Fruit fly (Drosophila melanogaster) whole organism, embryonic: ENCODE measurements around the gene Bacc.

Experiments
- Awh ChIP-seq: fragments of 200-800 bp; sonication (Bioruptor generic); IDR thresholded peaks from 2 replicates; pipeline ENCODE4, ENCODE4 v1.3.6; 2022; ENCODE audit warnings: missing biosample characterization, missing genetic modification characterization
- B-H2 ChIP-seq: fragments of 200-800 bp; sonication (Bioruptor generic); optimal IDR thresholded peaks from 2 replicates; lab custom pipeline; 2018; ENCODE audit warnings: missing biosample characterization, mild to moderate bottlenecking, missing genetic modification characterization
- CG11504 ChIP-seq: fragments of 200-800 bp; sonication (Bioruptor generic); optimal IDR thresholded peaks from 3 replicates; lab custom pipeline; 2019; ENCODE audit warnings: missing biosample characterization, mild to moderate bottlenecking, missing genetic modification characterization, moderate library complexity
- CG11723 ChIP-seq: fragments of 200-800 bp; sonication (Bioruptor generic); optimal IDR thresholded peaks from 2 replicates; lab custom pipeline; 2017; ENCODE audit warnings: missing biosample characterization, mild to moderate bottlenecking, missing genetic modification characterization
- CG12155 ChIP-seq: fragments of 200-800 bp; sonication (Bioruptor generic); optimal IDR thresholded peaks from 3 replicates; lab custom pipeline; 2016; ENCODE audit warnings: missing biosample characterization, missing genetic modification characterization
- CG13287 ChIP-seq: fragments of 200-800 bp; sonication (Bioruptor generic); IDR thresholded peaks from 2 replicates; pipeline ENCODE4 v1.3.6; 2022; ENCODE audit warnings: missing biosample characterization, missing genetic modification characterization; ENCODE audit not compliant: partially characterized antibody
- CG13424 ChIP-seq: fragments of 200-800 bp; sonication (Bioruptor generic); optimal IDR thresholded peaks from 2 replicates; lab custom pipeline; 2019; ENCODE audit warnings: missing biosample characterization, mild to moderate bottlenecking, missing genetic modification characterization, moderate library complexity
- CG1529 ChIP-seq: fragments of 200-800 bp; sonication (Bioruptor generic); optimal IDR thresholded peaks from 3 replicates; lab custom pipeline; 2018; ENCODE audit warnings: missing biosample characterization, missing genetic modification characterization
- CG1603 ChIP-seq: fragments of 200-800 bp; sonication (Bioruptor generic); optimal IDR thresholded peaks from 2 replicates; lab custom pipeline; 2019; ENCODE audit warnings: missing biosample characterization, mild to moderate bottlenecking, missing genetic modification characterization, moderate library complexity
- CG16813 ChIP-seq: fragments of 200-800 bp; sonication (Bioruptor generic); IDR thresholded peaks from 3 replicates; pipeline ENCODE4 v1.3.6; 2022; ENCODE audit warnings: missing biosample characterization, missing genetic modification characterization; ENCODE audit not compliant: partially characterized antibody
- CG17361 ChIP-seq: fragments of 200-800 bp; sonication (Bioruptor generic); IDR thresholded peaks from 3 replicates; pipeline ENCODE4 v1.3.6; 2022; ENCODE audit warnings: missing biosample characterization, missing genetic modification characterization
- CG2678 ChIP-seq: fragments of 200-800 bp; sonication (Bioruptor generic); optimal IDR thresholded peaks from 3 replicates; lab custom pipeline; 2019; ENCODE audit warnings: missing biosample characterization, mild to moderate bottlenecking, missing genetic modification characterization, moderate library complexity
- CG2889 ChIP-seq: fragments of 200-800 bp; sonication (Bioruptor generic); IDR thresholded peaks from 3 replicates; pipeline ENCODE4 v1.3.6; 2022; ENCODE audit warnings: missing biosample characterization, missing genetic modification characterization
- CG32767 ChIP-seq: fragments of 200-800 bp; sonication (Bioruptor generic); IDR thresholded peaks from 2 replicates; pipeline ENCODE4 v1.3.6; 2022; ENCODE audit warnings: missing biosample characterization, missing genetic modification characterization
- CG33557 ChIP-seq: fragments of 200-800 bp; sonication (Bioruptor generic); optimal IDR thresholded peaks from 2 replicates; lab custom pipeline; 2019; ENCODE audit warnings: missing biosample characterization, mild to moderate bottlenecking, missing genetic modification characterization, moderate library complexity
- CG3847 ChIP-seq: fragments of 200-800 bp; sonication (Bioruptor generic); IDR thresholded peaks from 2 replicates; pipeline ENCODE4 v1.3.6; 2022; ENCODE audit warnings: missing biosample characterization, missing genetic modification characterization
- CG4360 ChIP-seq: fragments of 200-800 bp; sonication (Bioruptor generic); IDR thresholded peaks from 2 replicates; pipeline ENCODE4 v1.3.6; 2022; ENCODE audit warnings: missing biosample characterization, missing genetic modification characterization
- CG4854 ChIP-seq: fragments of 200-800 bp; sonication (Bioruptor generic); optimal IDR thresholded peaks from 2 replicates; lab custom pipeline; 2016; ENCODE audit warnings: missing biosample characterization, missing genetic modification characterization, inconsistent platforms
- CG6254 ChIP-seq: fragments of 200-800 bp; sonication (Bioruptor generic); optimal IDR thresholded peaks from 3 replicates; lab custom pipeline; 2017; ENCODE audit warnings: mild to moderate bottlenecking, missing biosample characterization, missing genetic modification reagents, missing genetic modification characterization
- CG7271 ChIP-seq: fragments of 200-800 bp; sonication (Bioruptor generic); optimal IDR thresholded peaks from 2 replicates; lab custom pipeline; 2018; ENCODE audit warnings: missing biosample characterization, mild to moderate bottlenecking, missing genetic modification characterization, moderate library complexity
- CG7357 ChIP-seq: fragments of 200-800 bp; sonication (Bioruptor generic); IDR thresholded peaks from 3 replicates; pipeline ENCODE4 v1.3.6; 2022; ENCODE audit warnings: missing biosample characterization, missing genetic modification characterization
- CG7786 ChIP-seq: fragments of 200-800 bp; sonication (Bioruptor generic); optimal IDR thresholded peaks from 2 replicates; lab custom pipeline; 2016; ENCODE audit warnings: missing biosample characterization, missing genetic modification characterization
- CG8478 ChIP-seq: fragments of >200 bp; optimal IDR thresholded peaks from 2 replicates; lab custom pipeline; 2018
- CG8765 ChIP-seq: fragments of 200-800 bp; sonication (Bioruptor generic); IDR thresholded peaks from 2 replicates; pipeline ENCODE4 v1.3.6; 2022; ENCODE audit warnings: missing biosample characterization, missing genetic modification characterization
- Dp ChIP-seq: fragments of 200-800 bp; sonication (Bioruptor generic); optimal IDR thresholded peaks from 2 replicates; lab custom pipeline; 2018; ENCODE audit warnings: missing biosample characterization, mild to moderate bottlenecking, missing genetic modification characterization, moderate library complexity
- HHEX ChIP-seq: fragments of 200-800 bp; sonication (Bioruptor generic); optimal IDR thresholded peaks from 3 replicates; lab custom pipeline; 2017; ENCODE audit warnings: missing biosample characterization, mild to moderate bottlenecking, missing genetic modification characterization, missing genetic modification reagents
- Hmx ChIP-seq: fragments of 200-800 bp; sonication (Bioruptor generic); optimal IDR thresholded peaks from 2 replicates; lab custom pipeline; 2016; ENCODE audit warnings: missing biosample characterization, missing genetic modification characterization
- NK7.1 ChIP-seq: fragments of 200-800 bp; sonication (Bioruptor generic); optimal IDR thresholded peaks from 3 replicates; lab custom pipeline; 2016; ENCODE audit warnings: missing biosample characterization, missing genetic modification characterization
- Nf-YA ChIP-seq: fragments of 200-800 bp; sonication (Bioruptor generic); IDR thresholded peaks from 2 replicates; pipeline ENCODE4 v1.3.6; 2022; ENCODE audit warnings: missing biosample characterization, missing genetic modification characterization
- Oaz ChIP-seq: fragments of 200-800 bp; sonication (Bioruptor generic); IDR thresholded peaks from 2 replicates; pipeline ENCODE4 v1.3.6; 2022; ENCODE audit warnings: missing biosample characterization, missing genetic modification characterization
- Trl ChIP-seq, 3 experiments: fragments of >200 bp in 2 of 3; fragments of 200-800 bp in 1 of 3; sonication (Bioruptor generic) in 1 of 3; optimal IDR thresholded peaks; 2 replicates in 1 of 3; 3 replicates in 2 of 3; lab custom pipeline; 2016 to 2017; ENCODE audit warnings: missing biosample characterization in 1 of 3, missing genetic modification characterization in 1 of 3
- ab ChIP-seq: fragments of 200-800 bp; sonication (Bioruptor generic); optimal IDR thresholded peaks from 2 replicates; lab custom pipeline; 2016; ENCODE audit warnings: missing biosample characterization, missing genetic modification characterization
- ap ChIP-seq: fragments of 200-800 bp; sonication (Bioruptor generic); IDR thresholded peaks from 2 replicates; pipeline ENCODE4 v1.3.6; 2022; ENCODE audit warnings: missing biosample characterization, missing genetic modification characterization
- btn ChIP-seq: fragments of 200-800 bp; sonication (Bioruptor generic); optimal IDR thresholded peaks from 2 replicates; lab custom pipeline; 2016; ENCODE audit warnings: missing biosample characterization, missing genetic modification characterization
- cwo ChIP-seq: fragments of 200-800 bp; sonication (Bioruptor generic); optimal IDR thresholded peaks from 3 replicates; lab custom pipeline; 2017; ENCODE audit warnings: missing biosample characterization, missing genetic modification characterization, mild to moderate bottlenecking, moderate library complexity, missing genetic modification reagents
- da ChIP-seq: fragments of 200-800 bp; sonication (Bioruptor generic); optimal IDR thresholded peaks from 2 replicates; lab custom pipeline; 2016; ENCODE audit warnings: missing biosample characterization, missing genetic modification characterization
- dimm ChIP-seq: fragments of 200-800 bp; sonication (Bioruptor generic); IDR thresholded peaks from 2 replicates; pipeline ENCODE4 v1.3.6; 2022; ENCODE audit warnings: missing biosample characterization, missing genetic modification characterization
- ftz-f1 ChIP-seq: fragments of 200-800 bp; sonication (Bioruptor generic); optimal IDR thresholded peaks from 2 replicates; lab custom pipeline; 2016; ENCODE audit warnings: missing biosample characterization, missing genetic modification characterization
- gsb ChIP-seq: fragments of 200-800 bp; sonication (Bioruptor generic); IDR thresholded peaks from 2 replicates; pipeline ENCODE4 v1.3.6; 2022; ENCODE audit warnings: missing biosample characterization, missing genetic modification characterization
- hkb ChIP-seq, 2 experiments: fragments of 200-800 bp in 1 of 2; fragments of >200 bp in 1 of 2; sonication (Bioruptor generic) in 1 of 2; IDR thresholded peaks in 1 of 2; optimal IDR thresholded peaks in 1 of 2; 2 replicates each; pipeline versions ENCODE4 v1.3.6 to Lab custom; 2017 to 2022; ENCODE audit warnings: missing biosample characterization in 1 of 2, missing genetic modification characterization in 1 of 2
- klu ChIP-seq: fragments of 200-800 bp; sonication (Bioruptor generic); IDR thresholded peaks from 2 replicates; pipeline ENCODE4 v1.3.6; 2022; ENCODE audit warnings: missing biosample characterization, missing genetic modification characterization
- lilli ChIP-seq: fragments of 200-800 bp; sonication (Bioruptor generic); optimal IDR thresholded peaks from 3 replicates; lab custom pipeline; 2016; ENCODE audit warnings: missing biosample characterization, missing genetic modification characterization
- luna ChIP-seq: fragments of 200-800 bp; sonication (Bioruptor generic); optimal IDR thresholded peaks from 2 replicates; lab custom pipeline; 2016; ENCODE audit warnings: missing biosample characterization, missing genetic modification characterization
- pho ChIP-seq: fragments of 200-800 bp; sonication (Bioruptor generic); optimal IDR thresholded peaks from 2 replicates; lab custom pipeline; 2016; ENCODE audit warnings: missing biosample characterization, missing genetic modification characterization
- pros ChIP-seq: fragments of 200-800 bp; sonication (Bioruptor generic); optimal IDR thresholded peaks from 3 replicates; lab custom pipeline; 2019; ENCODE audit warnings: missing biosample characterization, mild to moderate bottlenecking, missing genetic modification characterization, moderate library complexity
- ranshi ChIP-seq: fragments of 200-800 bp; sonication (Bioruptor generic); IDR thresholded peaks from 2 replicates; pipeline ENCODE4 v1.3.6; 2022; ENCODE audit warnings: missing biosample characterization, missing genetic modification characterization
- run ChIP-seq: fragments of 200-800 bp; sonication (Bioruptor generic); optimal IDR thresholded peaks from 3 replicates; lab custom pipeline; 2018; ENCODE audit warnings: missing biosample characterization, mild to moderate bottlenecking, missing genetic modification characterization
- sens ChIP-seq: fragments of 200-800 bp; sonication (Bioruptor generic); peaks from one replicate; lab custom pipeline; 2016; ENCODE audit warnings: missing biosample characterization, missing genetic modification characterization
- sna ChIP-seq: fragments of 200-800 bp; sonication (Bioruptor generic); IDR thresholded peaks from 2 replicates; pipeline ENCODE4 v1.3.6; 2022; ENCODE audit warnings: missing biosample characterization, missing genetic modification characterization; ENCODE audit not compliant: partially characterized antibody
- sob ChIP-seq: fragments of 200-800 bp; sonication (Bioruptor generic); IDR thresholded peaks from 2 replicates; pipeline ENCODE4 v1.3.6; 2022; ENCODE audit warnings: missing biosample characterization, missing genetic modification characterization
- tio ChIP-seq: fragments of 200-800 bp; sonication (Bioruptor generic); optimal IDR thresholded peaks from 2 replicates; lab custom pipeline; 2017; ENCODE audit warnings: missing biosample characterization, missing genetic modification characterization, inconsistent platforms
- toy ChIP-seq: fragments of 200-800 bp; sonication (Bioruptor generic); IDR thresholded peaks from 2 replicates; pipeline ENCODE4 v1.3.6; 2022; ENCODE audit warnings: missing biosample characterization, missing genetic modification characterization

Gene Bacc

DNA sequence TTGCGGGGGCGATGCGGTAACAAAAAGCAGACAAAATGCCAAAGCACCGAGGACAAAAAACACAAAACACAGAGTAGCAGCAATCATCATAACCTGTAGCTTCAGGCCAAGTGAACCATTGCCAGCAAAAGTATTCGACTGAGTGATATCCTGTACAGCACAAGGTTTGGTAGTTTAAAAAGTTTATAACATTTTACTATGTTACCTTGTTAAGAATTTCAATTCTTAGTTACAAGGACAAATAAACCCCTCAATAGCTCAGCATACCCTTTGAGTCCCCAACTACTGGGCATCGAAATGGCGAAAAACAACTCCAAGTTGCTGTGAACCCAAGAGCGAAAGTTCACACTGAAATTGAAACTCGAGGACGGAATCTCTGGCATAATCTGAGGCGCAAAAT, 29.1 kb upstream of the Bacc start (continued):
- TF ChIP-seq CG17361 (no peak), CG7271 (tag; lab: Kevin White, UChicago) (no peak), Dp (GFP tag; lab: Kevin White, UChicago) (no peak), CG1603 (tag; lab: Kevin White, UChicago) (peak; percentile 31), CG33557 (GFP tag; lab: Kevin White, UChicago) (no peak), pros (no peak), ftz-f1 (no peak), CG7357 (GFP tag; lab: Robert Waterston, UW) (no peak), CG32767 (GFP tag; lab: Robert Waterston, UW) (no peak), HHEX (GFP tag; lab: Kevin White, UChicago) (peak; percentile 7), gsb (no peak), Nf-YA (no peak), CG6254 (GFP tag; lab: Kevin White, UChicago) (no peak), hkb (optimal IDR thresholded peaks at IDR 0.05; lab: Kevin White, UChicago) (no peak), hkb (GFP tag; IDR thresholded peaks at IDR 0.05; lab: Robert Waterston, UW) (0 out of 2 replicates have a peak, but pooled peaks have one; percentile 20), klu (GFP tag; lab: Robert Waterston, UW) (no peak), CG13424 (tag; lab: Kevin White, UChicago) (peak; percentile 8), sens (GFP tag; lab: Kevin White, UChicago) (no peak), da (no peak), Trl (optimal IDR thresholded peaks at IDR 0.05; lab: Kevin White, UChicago) (no peak), Trl (GFP tag; optimal IDR thresholded peaks at IDR 0.05; lab: Kevin White, UChicago) (no peak), lilli (GFP tag; lab: Kevin White, UChicago) (peak; percentile 32), CG4854 (no peak), CG11504 (tag; lab: Kevin White, UChicago) (peak; percentile 48), luna (GFP tag; lab: Kevin White, UChicago) (no peak), CG3847 (GFP tag; lab: Robert Waterston, UW) (no peak), B-H2 (GFP tag; lab: Kevin White, UChicago) (no peak), tio (no peak), CG2889 (GFP tag; lab: Robert Waterston, UW) (no peak), CG7786 (GFP tag; lab: Kevin White, UChicago) (no peak), Oaz (GFP tag; lab: Robert Waterston, UW) (no peak; the same call in 1 of the 2 replicates), sna (no peak), CG1529 (GFP tag; lab: Kevin White, UChicago) (no peak), toy (GFP tag; lab: Robert Waterston, UW) (no peak), CG16813 (GFP tag; lab: Robert Waterston, UW) (no peak), pho (GFP tag; lab: Kevin White, UChicago) (peak; percentile 13), CG13287 (GFP tag; lab: Robert Waterston, UW) (no peak), CG8765 (no peak), CG2678 (tag; lab: Kevin White, UChicago) (peak; percentile 52), CG12155 (no peak), NK7.1 (GFP tag; lab: Kevin White, UChicago) (no peak), CG11723 (no peak), ranshi (GFP tag; lab: Robert Waterston, UW) (no peak), run (tag; lab: Kevin White, UChicago) (no peak), dimm (GFP tag; lab: Robert Waterston, UW) (no peak), Hmx (no peak), ap (GFP tag; lab: Robert Waterston, UW) (no peak), cwo (GFP tag; lab: Kevin White, UChicago) (no peak), ab (GFP tag; lab: Kevin White, UChicago) (no peak), CG4360 (no peak), sob (GFP tag; lab: Robert Waterston, UW) (peak; percentile 52; the same call in 1 of the 2 replicates), btn (no peak), Awh (GFP tag; lab: Robert Waterston, UW) (no peak), CG8478 (lab: Kevin White, UChicago) (no peak)
